Worm (Caenorhabditis elegans) whole organism, mixed stage, embryonic: ENCODE data around the gene nstp-10.

Experiments used
- bed-3 ChIP-seq: fragments of 200-800 bp; sonication (Bioruptor generic); optimal IDR thresholded peaks from 3 replicates; lab custom pipeline; 2018; ENCODE audit warnings: mild to moderate bottlenecking, missing genetic modification characterization, moderate library complexity, missing compliant biosample characterization
- drap-1 ChIP-seq: fragments of 200-800 bp; sonication (Bioruptor generic); optimal IDR thresholded peaks from 3 replicates; lab custom pipeline; 2018; ENCODE audit warnings: mild to moderate bottlenecking, missing genetic modification characterization, missing compliant biosample characterization
- elt-1 ChIP-seq: sonication (generic microtip); optimal IDR thresholded peaks from 2 replicates; lab custom pipeline; 2017; ENCODE audit warnings: missing genetic modification characterization, mild to moderate bottlenecking, missing compliant biosample characterization, antibody characterized with exemption, moderate library complexity, borderline replicate concordance; ENCODE audit not compliant: insufficient read depth
- pha-4 ChIP-seq: fragments of 150-350 bp; optimal IDR thresholded peaks from 2 replicates; lab custom pipeline; 2018; ENCODE audit warnings: missing biosample characterization, missing genetic modification reagents, missing genetic modification characterization
- snpc-4 ChIP-seq: fragments of 150-350 bp; optimal IDR thresholded peaks from 2 replicates; lab custom pipeline; 2014; ENCODE audit warnings: missing biosample characterization, missing genetic modification characterization
- unc-120 ChIP-seq: sonication (generic microtip); optimal IDR thresholded peaks from 2 replicates; lab custom pipeline; 2017; ENCODE audit warnings: missing genetic modification characterization, missing compliant biosample characterization; ENCODE audit not compliant: poor library complexity, severe bottlenecking

DNA sequence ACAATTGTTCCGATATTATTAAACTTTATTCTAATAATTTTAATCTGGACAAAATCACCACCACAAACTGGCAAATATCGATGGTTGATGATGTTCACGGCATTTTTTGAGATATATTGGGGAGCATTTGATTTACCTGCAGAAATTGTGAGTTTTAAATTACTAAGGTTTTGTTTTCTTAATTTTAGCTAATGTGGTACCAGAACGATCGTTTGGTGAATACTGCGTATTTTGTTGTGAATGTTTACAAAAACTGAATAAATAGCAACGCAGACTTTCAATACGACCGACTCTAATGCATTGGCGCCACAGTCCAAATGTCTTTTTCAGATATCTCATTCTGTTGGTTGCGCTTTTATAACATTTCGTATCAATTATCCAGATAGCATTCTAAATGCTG is 27.9 kb downstream of the nstp-10 start:
- no peak for TF ChIP-seq unc-120 (tag; lab: Kevin White, UChicago)
- no peak for TF ChIP-seq pha-4 (tag; lab: Kevin White, UChicago)
- TF ChIP-seq snpc-4 (tag; lab: Kevin White, UChicago): no peak
- no peak for TF ChIP-seq bed-3 (GFP tag; lab: Kevin White, UChicago)
- TF ChIP-seq drap-1: no peak
- no peak for TF ChIP-seq elt-1 (tag; lab: Kevin White, UChicago)
